Fruit fly (Drosophila melanogaster): ENCODE measurements around the gene RpL7-like.

RpL7-like gene

DNA sequence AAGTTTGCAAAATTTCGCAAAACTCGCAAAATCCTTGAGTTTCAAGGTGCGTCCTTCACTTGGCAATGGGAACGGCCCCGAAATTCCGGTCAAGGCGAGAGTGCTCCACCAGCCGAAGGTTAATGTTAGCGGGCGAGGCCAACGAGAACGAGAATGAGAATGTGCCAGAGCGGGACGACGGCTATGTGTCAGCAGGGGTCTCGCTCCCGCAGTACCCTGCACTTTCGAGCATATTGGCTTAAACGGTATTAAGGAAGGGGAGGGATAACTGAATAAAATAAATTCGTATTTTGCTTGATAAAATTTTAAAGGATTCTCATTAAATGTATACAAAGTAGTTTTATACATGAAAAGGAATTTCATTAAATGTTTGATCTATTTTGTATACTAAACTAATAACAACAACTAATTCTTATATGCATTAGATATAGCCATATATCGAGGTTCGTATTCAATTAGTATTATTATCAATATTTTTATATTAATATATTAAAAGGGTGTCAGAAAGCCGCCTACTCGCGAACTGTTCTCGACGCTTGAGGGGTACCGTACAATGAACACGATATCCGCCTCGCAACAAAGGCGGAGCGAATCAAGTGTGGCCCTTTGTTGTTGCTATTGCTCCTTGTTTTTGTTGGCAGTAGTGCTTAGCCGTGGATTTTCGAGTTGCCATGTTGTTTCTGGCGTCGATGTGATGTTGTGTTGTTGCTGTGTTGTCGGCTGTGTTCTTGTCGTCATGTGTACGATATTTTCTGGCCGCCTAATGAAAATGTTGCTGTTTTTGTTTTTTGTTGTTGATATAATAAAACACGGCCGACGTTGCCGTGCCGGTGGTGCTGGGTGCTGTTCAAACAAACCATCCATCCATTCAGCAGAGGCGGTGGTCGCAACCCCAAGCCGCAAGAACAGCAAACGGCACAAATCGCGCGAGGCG is 49.5 kb upstream of the RpL7-like start (continued):
- peak; percentile 99 for TF ChIP-seq CG3838 (GFP tag; optimal IDR thresholded peaks at IDR 0.05)
- TF ChIP-seq onecut (GFP tag; IDR thresholded peaks at IDR 0.05), result peak; percentile 71
- TF ChIP-seq dmrt99B (tag; optimal IDR thresholded peaks at IDR 0.05), result peak; percentile 96
- TF ChIP-seq gsb (GFP tag; IDR thresholded peaks at IDR 0.05), result no peak
- TF ChIP-seq da (GFP tag; optimal IDR thresholded peaks at IDR 0.05), result no peak
- peak; percentile 51 for TF ChIP-seq en (GFP tag; optimal IDR thresholded peaks at IDR 0.05)
- TF ChIP-seq CG4617 (GFP tag; optimal IDR thresholded peaks at IDR 0.05; ENCODE audit: borderline replicate concordance), result peak; percentile 54
- TF ChIP-seq lab (GFP tag; optimal IDR thresholded peaks at IDR 0.05), result peak; percentile 94
- peak; percentile 52 for TF ChIP-seq CG8478 (optimal IDR thresholded peaks at IDR 0.05)
- no peak for TF ChIP-seq CG4360 (GFP tag; IDR thresholded peaks at IDR 0.05)
- peak; percentile 96 for TF ChIP-seq CG11504 (tag; optimal IDR thresholded peaks at IDR 0.05)
- TF ChIP-seq CG5180 (GFP tag; optimal IDR thresholded peaks at IDR 0.05), result peak; percentile 68
- TF ChIP-seq danr (GFP tag; IDR thresholded peaks at IDR 0.05), result no peak
- TF ChIP-seq CG6683 (GFP tag; optimal IDR thresholded peaks at IDR 0.05), result peak; percentile 90
- no peak for TF ChIP-seq al (GFP tag; IDR thresholded peaks at IDR 0.05)
- TF ChIP-seq CG10431 (GFP tag; optimal IDR thresholded peaks at IDR 0.05), result peak; percentile 88
- no peak for TF ChIP-seq cas (GFP tag; IDR thresholded peaks at IDR 0.05)
- TF ChIP-seq caup (GFP tag; optimal IDR thresholded peaks at IDR 0.05; ENCODE audit: severe bottlenecking), result peak; percentile 94
- peak; percentile 97 for TF ChIP-seq Meics (GFP tag; optimal IDR thresholded peaks at IDR 0.05)
- TF ChIP-seq HLH4C (GFP tag; IDR thresholded peaks at IDR 0.05; ENCODE audit: partially characterized antibody), result no peak
- TF ChIP-seq gem (tag; optimal IDR thresholded peaks at IDR 0.05), result peak; percentile 99
- TF ChIP-seq Bgb (GFP tag; IDR thresholded peaks at IDR 0.05; ENCODE audit: partially characterized antibody), result no peak
- TF ChIP-seq rib (GFP tag; IDR thresholded peaks at IDR 0.05), result no peak
- TF ChIP-seq jigr1 (GFP tag; IDR thresholded peaks at IDR 0.05), result no peak
- TF ChIP-seq YL-1 (GFP tag; optimal IDR thresholded peaks at IDR 0.05), result peak; percentile 91
- peak; percentile 95 for TF ChIP-seq CG10274 (GFP tag; optimal IDR thresholded peaks at IDR 0.05)
- TF ChIP-seq gcm (GFP tag; optimal IDR thresholded peaks at IDR 0.05), result peak; percentile 96
- peak; percentile 42 for TF ChIP-seq kah (GFP tag; optimal IDR thresholded peaks at IDR 0.05)
- peak; percentile 65 to 75 for TF ChIP-seq chif (GFP tag; optimal IDR thresholded peaks at IDR 0.05)
- peak; percentile 82 for TF ChIP-seq CG8281 (tag; optimal IDR thresholded peaks at IDR 0.05)
- peak; percentile 98 for TF ChIP-seq CG10979 (tag; optimal IDR thresholded peaks at IDR 0.05)
- TF ChIP-seq Stat92E (GFP tag; optimal IDR thresholded peaks at IDR 0.05), result peak in 1 of 3 experiments; percentile 73
- TF ChIP-seq D19B (GFP tag; optimal IDR thresholded peaks at IDR 0.05), result peak; percentile 96
- no peak for TF ChIP-seq mld (GFP tag; IDR thresholded peaks at IDR 0.05; ENCODE audit: partially characterized antibody)
- no peak for TF ChIP-seq Dfd (GFP tag; optimal IDR thresholded peaks at IDR 0.05)
- TF ChIP-seq vvl (GFP tag; IDR thresholded peaks at IDR 0.05), result no peak
- no peak for TF ChIP-seq ara (GFP tag; IDR thresholded peaks at IDR 0.05)
- TF ChIP-seq ato (GFP tag; IDR thresholded peaks at IDR 0.05; ENCODE audit: partially characterized antibody), result no peak
- TF ChIP-seq CG6854 (GFP tag; optimal IDR thresholded peaks at IDR 0.05), result peak; percentile 91
- TF ChIP-seq Taf1 (GFP tag; IDR thresholded peaks at IDR 0.05), result no peak
- no peak for TF ChIP-seq CG3163 (GFP tag; optimal IDR thresholded peaks at IDR 0.05)
- TF ChIP-seq otp (GFP tag; IDR thresholded peaks at IDR 0.05), result no peak
- TF ChIP-seq CG9876 (GFP tag; optimal IDR thresholded peaks at IDR 0.05), result peak; percentile 11
- no peak for TF ChIP-seq CG8359 (GFP tag; optimal IDR thresholded peaks at IDR 0.05; ENCODE audit: borderline replicate concordance)
- TF ChIP-seq CG8290 (GFP tag; optimal IDR thresholded peaks at IDR 0.05), result peak; percentile 94
- peak in 1 of 2 experiments; percentile 64 for TF ChIP-seq CG8290 (tag; optimal IDR thresholded peaks at IDR 0.05)
- no peak for TF ChIP-seq CG15479 (GFP tag; optimal IDR thresholded peaks at IDR 0.05)
- peak; percentile 45 for TF ChIP-seq CG3995 (GFP tag; optimal IDR thresholded peaks at IDR 0.05)

All from whole organism, embryonic.